Worm (Caenorhabditis elegans) whole organism, L4 larva: ENCODE results near the gene F42A10.5.

Source experiments
- F10B5.3 ChIP-seq: sonication (generic microtip); optimal IDR thresholded peaks from 2 replicates; lab custom pipeline; 2016; ENCODE audit warnings: mild to moderate bottlenecking, missing genetic modification characterization, missing compliant biosample characterization
- T26A8.4 ChIP-seq: fragments of 200-800 bp; sonication (Bioruptor generic); IDR thresholded peaks from 2 replicates; pipeline ENCODE4 v1.3.6; 2022; ENCODE audit warnings: missing genetic modification characterization, missing compliant biosample characterization
- Y105C5A.15 ChIP-seq: fragments of 200-800 bp; sonication (Bioruptor generic); IDR thresholded peaks from 2 replicates; pipeline ENCODE4 v1.3.6; 2022; ENCODE audit warnings: missing genetic modification characterization, missing compliant biosample characterization
- Y75B8A.6 ChIP-seq: fragments of 200-800 bp; sonication (Bioruptor generic); IDR thresholded peaks from 2 replicates; pipeline ENCODE4 v1.3.6; 2022; ENCODE audit warnings: missing genetic modification reagents, missing genetic modification characterization, missing compliant biosample characterization
- aha-1 ChIP-seq: fragments of 150-350 bp; peaks from one replicate; lab custom pipeline; 2014; ENCODE audit warnings: missing biosample characterization, missing genetic modification characterization
- arid-1 ChIP-seq: fragments of 200-800 bp; sonication (Bioruptor generic); conservative IDR thresholded peaks from 2 replicates; pipeline ENCODE4 v1.3.6; 2022; ENCODE audit warnings: missing genetic modification reagents, missing genetic modification characterization, missing compliant biosample characterization
- attf-4 ChIP-seq: sonication (generic microtip); optimal IDR thresholded peaks from 3 replicates; lab custom pipeline; 2017; ENCODE audit warnings: missing biosample characterization, missing genetic modification characterization
- ceh-32 ChIP-seq: sonication (generic microtip); optimal IDR thresholded peaks from 2 replicates; lab custom pipeline; 2016; ENCODE audit warnings: mild to moderate bottlenecking, missing genetic modification characterization, missing compliant biosample characterization; ENCODE audit not compliant: poor library complexity
- cey-2 ChIP-seq: sonication (generic microtip); optimal IDR thresholded peaks from 3 replicates; lab custom pipeline; 2017; ENCODE audit warnings: missing genetic modification characterization, mild to moderate bottlenecking, missing compliant biosample characterization, antibody characterized with exemption, borderline replicate concordance; ENCODE audit not compliant: insufficient read depth
- daf-16 ChIP-seq, 3 experiments: sonication (generic microtip); optimal IDR thresholded peaks; 2 replicates each; lab custom pipeline; 2016 to 2017; ENCODE audit warnings: missing genetic modification characterization in 3 of 3, missing genetic modification reagents in 3 of 3, mild to moderate bottlenecking in 2 of 3, missing compliant biosample characterization in 2 of 3, missing biosample characterization in 1 of 3, moderate library complexity in 1 of 3
- daf-19 ChIP-seq: fragments of 200-800 bp; sonication (Bioruptor generic); conservative IDR thresholded peaks from 2 replicates; pipeline ENCODE4 v1.3.6; 2022; ENCODE audit warnings: missing genetic modification characterization, missing compliant biosample characterization
- dmd-6 ChIP-seq: fragments of 200-800 bp; sonication (Bioruptor generic); IDR thresholded peaks from 2 replicates; pipeline ENCODE4 v1.3.6; 2022; ENCODE audit warnings: missing genetic modification reagents, missing genetic modification characterization, missing compliant biosample characterization
- dmd-9 ChIP-seq: fragments of 200-800 bp; sonication (Bioruptor generic); IDR thresholded peaks from 2 replicates; pipeline ENCODE4 v1.3.6; 2022; ENCODE audit warnings: missing genetic modification reagents, missing genetic modification characterization, missing compliant biosample characterization
- dpl-1 ChIP-seq: fragments of 150-350 bp; optimal IDR thresholded peaks from 2 replicates; lab custom pipeline; 2014; ENCODE audit warnings: missing biosample characterization, missing genetic modification reagents, missing genetic modification characterization
- duxl-1 ChIP-seq: sonication (generic microtip); optimal IDR thresholded peaks from 2 replicates; lab custom pipeline; 2016; ENCODE audit warnings: mild to moderate bottlenecking, missing genetic modification characterization, moderate library complexity, missing compliant biosample characterization; ENCODE audit not compliant: poor library complexity
- dve-1 ChIP-seq: sonication (generic microtip); optimal IDR thresholded peaks from 2 replicates; lab custom pipeline; 2017; ENCODE audit warnings: antibody characterized with exemption, mild to moderate bottlenecking, missing genetic modification characterization, missing compliant biosample characterization; ENCODE audit not compliant: insufficient read depth
- egl-27 ChIP-seq: sonication (generic microtip); optimal IDR thresholded peaks from 3 replicates; lab custom pipeline; 2017; ENCODE audit warnings: missing biosample characterization, missing genetic modification reagents, missing genetic modification characterization
- egl-43 ChIP-seq: fragments of 200-800 bp; sonication (Bioruptor generic); IDR thresholded peaks from 2 replicates; pipeline ENCODE4 v1.3.6; 2022; ENCODE audit warnings: missing genetic modification reagents, missing genetic modification characterization, missing compliant biosample characterization
- fkh-10 ChIP-seq: fragments of 150-350 bp; optimal IDR thresholded peaks from 2 replicates; lab custom pipeline; 2014; ENCODE audit warnings: missing biosample characterization, missing genetic modification reagents, missing genetic modification characterization
- fos-1 ChIP-seq: fragments of 150-350 bp; optimal IDR thresholded peaks from 2 replicates; lab custom pipeline; 2014; ENCODE audit warnings: missing biosample characterization, missing genetic modification characterization
- lin-1 ChIP-seq: fragments of 200-800 bp; sonication (Bioruptor generic); IDR thresholded peaks from 2 replicates; pipeline ENCODE4 v1.3.6; 2022; ENCODE audit warnings: missing genetic modification reagents, missing genetic modification characterization, missing compliant biosample characterization
- lin-29 ChIP-seq: fragments of 200-800 bp; sonication (Bioruptor generic); IDR thresholded peaks from 2 replicates; pipeline ENCODE4 v1.3.6; 2022; ENCODE audit warnings: missing genetic modification reagents, missing genetic modification characterization, missing compliant biosample characterization
- lin-38 ChIP-seq: fragments of 200-800 bp; sonication (Bioruptor generic); IDR thresholded peaks from 2 replicates; pipeline ENCODE4 v1.3.6; 2022; ENCODE audit warnings: missing genetic modification reagents, missing genetic modification characterization, missing compliant biosample characterization
- lir-3 ChIP-seq: sonication (generic microtip); optimal IDR thresholded peaks from 2 replicates; lab custom pipeline; 2016; ENCODE audit warnings: mild to moderate bottlenecking, missing genetic modification characterization, missing compliant biosample characterization
- madf-9 ChIP-seq: fragments of 200-800 bp; sonication (Bioruptor generic); conservative IDR thresholded peaks from 2 replicates; pipeline ENCODE4 v1.3.6; 2022; ENCODE audit warnings: missing genetic modification reagents, missing genetic modification characterization, missing compliant biosample characterization
- mep-1 ChIP-seq: fragments of 150-350 bp; sonication (generic microtip); optimal IDR thresholded peaks from 3 replicates; lab custom pipeline; 2014; ENCODE audit warnings: missing biosample characterization, missing genetic modification characterization
- nhr-10 ChIP-seq: fragments of 150-350 bp; optimal IDR thresholded peaks from 2 replicates; lab custom pipeline; 2014; ENCODE audit warnings: missing biosample characterization, missing genetic modification characterization
- nhr-11 ChIP-seq: fragments of 150-350 bp; optimal IDR thresholded peaks from 2 replicates; lab custom pipeline; 2014; ENCODE audit warnings: missing biosample characterization, missing genetic modification characterization
- nhr-111 ChIP-seq: fragments of 200-800 bp; sonication (Bioruptor generic); optimal IDR thresholded peaks from 2 replicates; lab custom pipeline; 2018; ENCODE audit warnings: mild to moderate bottlenecking, missing genetic modification characterization, missing compliant biosample characterization
- nhr-41 ChIP-seq: fragments of 200-800 bp; sonication (Bioruptor generic); IDR thresholded peaks from 2 replicates; pipeline ENCODE4 v1.3.6; 2022; ENCODE audit warnings: missing genetic modification reagents, missing genetic modification characterization, missing compliant biosample characterization
- nhr-77 ChIP-seq: fragments of 150-350 bp; optimal IDR thresholded peaks from 2 replicates; lab custom pipeline; 2014; ENCODE audit warnings: missing biosample characterization, missing genetic modification characterization
- php-3 ChIP-seq: fragments of 200-800 bp; sonication (Bioruptor generic); IDR thresholded peaks from 2 replicates; pipeline ENCODE4 v1.3.6; 2022; ENCODE audit warnings: missing genetic modification reagents, missing genetic modification characterization, missing compliant biosample characterization
- rbr-2 ChIP-seq: sonication (generic microtip); optimal IDR thresholded peaks from 2 replicates; lab custom pipeline; 2016; ENCODE audit warnings: missing genotype, missing genetic modification characterization, missing compliant biosample characterization
- saeg-2 ChIP-seq: fragments of 200-800 bp; sonication (Bioruptor generic); IDR thresholded peaks from 2 replicates; pipeline ENCODE4 v1.3.6; 2022; ENCODE audit warnings: missing genetic modification reagents, missing genetic modification characterization, missing compliant biosample characterization
- spr-1 ChIP-seq: sonication (generic microtip); optimal IDR thresholded peaks from 2 replicates; lab custom pipeline; 2016; ENCODE audit warnings: mild to moderate bottlenecking, missing genetic modification characterization, missing compliant biosample characterization
- spr-3 ChIP-seq: fragments of 200-800 bp; sonication (Bioruptor generic); optimal IDR thresholded peaks from 2 replicates; lab custom pipeline; 2018; ENCODE audit warnings: mild to moderate bottlenecking, missing genetic modification characterization, missing compliant biosample characterization
- unc-39 ChIP-seq: sonication (generic microtip); optimal IDR thresholded peaks from 2 replicates; lab custom pipeline; 2017; ENCODE audit warnings: missing biosample characterization, missing genetic modification characterization
- vab-7 ChIP-seq: fragments of 200-800 bp; sonication (Bioruptor generic); IDR thresholded peaks from 2 replicates; pipeline ENCODE4 v1.3.6; 2022; ENCODE audit warnings: missing genetic modification reagents, missing genetic modification characterization, missing compliant biosample characterization
- zag-1 ChIP-seq: fragments of 150-350 bp; optimal IDR thresholded peaks from 2 replicates; lab custom pipeline; 2014; ENCODE audit warnings: missing biosample characterization, missing genetic modification characterization
- zip-11 ChIP-seq: fragments of 200-800 bp; sonication (Bioruptor generic); IDR thresholded peaks from 2 replicates; pipeline ENCODE4 v1.3.6; 2022; ENCODE audit warnings: missing genetic modification characterization, missing compliant biosample characterization

F42A10.5 gene

ce11 chrIII:6179062-6179461 is 5.8 kb upstream of the F42A10.5 start (continued):
- TF ChIP-seq lin-38 (GFP tag; lab: Robert Waterston, UW) (no peak), saeg-2 (GFP tag; lab: Robert Waterston, UW) (no peak), attf-4 (tag; lab: Kevin White, UChicago) (no peak), fos-1 (tag; lab: Kevin White, UChicago) (peak; percentile 50), mep-1 (tag; lab: Kevin White, UChicago) (no peak), cey-2 (tag; lab: Kevin White, UChicago) (no peak), php-3 (0 out of 2 replicates have a peak, but pooled peaks have one; percentile 13), vab-7 (GFP tag; lab: Robert Waterston, UW) (no peak), egl-43 (no peak), spr-1 (tag; lab: Kevin White, UChicago) (no peak), Y75B8A.6 (no peak), dpl-1 (GFP tag; lab: Kevin White, UChicago) (no peak), duxl-1 (tag; lab: Kevin White, UChicago) (no peak), dve-1 (peak; percentile 70), nhr-77 (peak; percentile 82), T26A8.4 (GFP tag; lab: Robert Waterston, UW) (no peak), zip-11 (no peak), egl-27 (no peak), rbr-2 (tag; lab: Kevin White, UChicago) (no peak), dmd-6 (peak; percentile 94), Y105C5A.15 (GFP tag; lab: Robert Waterston, UW) (no peak), daf-19 (GFP tag; lab: Robert Waterston, UW) (no peak), nhr-111 (GFP tag; lab: Kevin White, UChicago) (no peak), unc-39 (tag; lab: Kevin White, UChicago) (no peak), F10B5.3 (tag; lab: Kevin White, UChicago) (no peak), fkh-10 (GFP tag; lab: Kevin White, UChicago) (no peak), spr-3 (no peak), daf-16 (GFP tag; optimal IDR thresholded peaks at IDR 0.05; lab: Kevin White, UChicago) (peak in 1 of 2 experiments; percentile 29), daf-16 (tag; optimal IDR thresholded peaks at IDR 0.05; lab: Kevin White, UChicago) (peak; percentile 56), lin-1 (GFP tag; lab: Robert Waterston, UW) (peak; percentile 79; the same call in 1 of the 2 replicates), nhr-11 (tag; lab: Kevin White, UChicago) (no peak), lin-29 (GFP tag; lab: Robert Waterston, UW) (no peak), nhr-10 (tag; lab: Kevin White, UChicago) (no peak), nhr-41 (GFP tag; lab: Robert Waterston, UW) (no peak), madf-9 (GFP tag; lab: Robert Waterston, UW) (no peak), arid-1 (GFP tag; lab: Robert Waterston, UW) (no peak), dmd-9 (GFP tag; lab: Robert Waterston, UW) (no peak), lir-3 (no peak), ceh-32 (tag; lab: Kevin White, UChicago) (no peak)

DNA sequence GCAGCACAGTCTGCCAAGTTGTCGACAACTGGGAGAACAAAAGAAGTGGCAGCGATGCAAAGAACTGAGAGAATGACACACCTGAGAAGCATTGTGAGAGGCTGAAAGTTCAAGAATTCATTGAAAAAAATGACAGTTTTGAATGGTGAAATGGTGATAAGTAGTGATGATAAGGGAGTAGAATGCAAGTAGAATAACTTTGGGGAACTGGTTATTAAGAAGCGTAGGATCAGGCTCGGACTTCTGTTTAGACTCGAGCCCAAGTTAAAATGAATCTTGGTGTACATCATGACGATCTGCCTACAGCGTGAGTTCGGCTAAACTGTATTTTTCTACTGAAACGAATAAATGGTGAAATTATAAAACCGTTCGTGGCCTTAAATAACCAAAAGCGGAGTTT is 5.3 kb upstream of the F42A10.5 start, which contains the start of gene F42A10.7:
F42A10.7 (minus strand) TSS at position 101 of the 400 bp plus-strand sequence.
- TF ChIP-seq aha-1 (peak; percentile 81), zag-1 (tag; lab: Kevin White, UChicago) (no peak)
